Fruit fly (Drosophila melanogaster): ENCODE data around the gene Apc.

Apc gene

dm6 chr3R:28805164-28805563, 39.4 kb downstream of the Apc start:
- no peak for TF ChIP-seq CG17801 (GFP tag; optimal IDR thresholded peaks at IDR 0.05; ENCODE audit: partially characterized antibody)

DNA sequence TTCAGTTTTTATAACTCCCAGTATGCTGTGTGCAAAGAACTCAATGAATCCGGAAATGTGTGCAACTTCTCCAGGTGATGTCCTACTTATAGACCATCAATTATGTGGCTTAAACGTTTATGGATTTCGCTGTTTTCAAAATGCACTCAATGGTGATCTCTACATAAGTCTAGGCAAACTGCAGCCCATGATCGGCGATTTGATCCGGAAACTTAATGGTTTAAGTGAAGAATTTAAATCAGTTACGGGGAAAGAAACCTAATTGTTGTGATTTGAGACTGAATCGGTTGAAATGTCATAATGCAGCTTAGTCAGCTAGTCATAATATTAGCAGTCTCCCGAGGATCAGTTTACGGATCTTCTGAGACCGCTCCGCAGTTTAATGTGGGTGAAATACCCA, 54.3 kb downstream of the Apc start, which contains the start of gene intr:
TSS of gene intr (plus strand) at position 301 of the 400 bp plus-strand sequence.
- no peak for TF ChIP-seq CG17801 (GFP tag; optimal IDR thresholded peaks at IDR 0.05; ENCODE audit: partially characterized antibody)

- TF ChIP-seq CG17801 (GFP tag; optimal IDR thresholded peaks at IDR 0.05; ENCODE audit: partially characterized antibody) = no peak
These were observed 55.2 kb downstream of the Apc start, which contains the start of gene CG34295 for dm6 chr3R:28789317-28789716. Gene CG34295, plus strand, starts transcription at chr3R:28789617.

Measured in ovary, adult (tissue).